Worm (Caenorhabditis elegans): Measurements from ENCODE around the gene idpp-1.

DNA sequence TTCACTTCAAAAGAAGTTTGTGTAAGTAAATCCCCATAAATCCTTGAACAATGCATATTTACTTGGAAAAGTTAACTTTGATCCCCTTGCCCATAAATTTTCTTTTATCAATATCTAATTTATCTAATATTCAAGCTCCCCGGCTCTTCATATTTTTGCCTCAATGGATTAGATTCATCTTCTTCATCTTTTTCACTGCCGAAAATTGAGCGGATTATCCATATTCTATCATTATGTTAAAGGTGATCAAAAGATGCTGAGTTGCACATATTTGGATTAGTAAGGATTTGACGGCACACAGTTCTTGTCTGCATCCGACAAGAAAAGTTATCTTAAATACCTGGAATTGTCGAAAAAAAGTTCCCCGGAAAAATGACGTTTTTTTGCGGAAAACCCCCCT is 50.1 kb downstream of the idpp-1 start:
- no peak for TF ChIP-seq unc-130 (tag; optimal IDR thresholded peaks at IDR 0.05)
- TF ChIP-seq nhr-11 (tag; optimal IDR thresholded peaks at IDR 0.05): no peak
- TF ChIP-seq pax-3 (tag; optimal IDR thresholded peaks at IDR 0.05): peak; percentile 46
- TF ChIP-seq zip-4 (GFP tag; optimal IDR thresholded peaks at IDR 0.05): no peak
- no peak for TF ChIP-seq pag-3 (tag; optimal IDR thresholded peaks at IDR 0.05; ENCODE audit: borderline replicate concordance, insufficient read depth)
- no peak for TF ChIP-seq ceh-82 (tag; optimal IDR thresholded peaks at IDR 0.05)
- TF ChIP-seq fos-1 (tag; optimal IDR thresholded peaks at IDR 0.05): no peak
- no peak for TF ChIP-seq ces-1 (GFP tag; optimal IDR thresholded peaks at IDR 0.05)
- no peak for TF ChIP-seq lin-15B (tag; optimal IDR thresholded peaks at IDR 0.05)
- no peak for TF ChIP-seq lir-3 (tag; optimal IDR thresholded peaks at IDR 0.05; ENCODE audit: poor library complexity)
- no peak for TF ChIP-seq ztf-4 (tag; optimal IDR thresholded peaks at IDR 0.05)
- TF ChIP-seq aha-1 (tag; optimal IDR thresholded peaks at IDR 0.05): no peak

Measured in whole organism, L1 larva.